Fruit fly (Drosophila melanogaster) whole organism, embryonic: ENCODE measurements around the gene BORCS5.

Source experiments
- Abd-B ChIP-seq: fragments of 200-800 bp; sonication (Bioruptor generic); optimal IDR thresholded peaks from 2 replicates; lab custom pipeline; 2018; ENCODE audit warnings: missing biosample characterization, mild to moderate bottlenecking, missing genetic modification characterization, moderate library complexity
- Adf1 ChIP-seq: fragments of 200-800 bp; sonication (Bioruptor generic); IDR thresholded peaks from 2 replicates; pipeline ENCODE4 v1.3.6; 2022; ENCODE audit warnings: missing biosample characterization, missing genetic modification characterization
- Antp ChIP-seq: fragments of 200-800 bp; sonication (Bioruptor generic); optimal IDR thresholded peaks from 3 replicates; lab custom pipeline; 2016; ENCODE audit warnings: missing biosample characterization, missing genetic modification characterization
- CG1233 ChIP-seq: fragments of 200-800 bp; sonication (Bioruptor generic); optimal IDR thresholded peaks from 4 replicates; lab custom pipeline; 2018; ENCODE audit warnings: missing biosample characterization, mild to moderate bottlenecking, missing genetic modification characterization
- CG12744 ChIP-seq: fragments of 200-800 bp; sonication (Bioruptor generic); optimal IDR thresholded peaks from 2 replicates; lab custom pipeline; 2016; ENCODE audit warnings: missing biosample characterization, missing genetic modification characterization
- CG13296 ChIP-seq: fragments of 200-800 bp; sonication (Bioruptor generic); optimal IDR thresholded peaks from 3 replicates; lab custom pipeline; 2018; ENCODE audit warnings: missing biosample characterization, mild to moderate bottlenecking, missing genetic modification characterization
- CG13624 ChIP-seq: fragments of 200-800 bp; sonication (Bioruptor generic); optimal IDR thresholded peaks from 2 replicates; lab custom pipeline; 2016; ENCODE audit warnings: missing biosample characterization, missing genetic modification characterization
- CG14014 ChIP-seq: fragments of 200-800 bp; sonication (Bioruptor generic); IDR thresholded peaks from 2 replicates; pipeline ENCODE4 v1.3.6; 2022; ENCODE audit warnings: missing biosample characterization, missing genetic modification characterization
- CG15073 ChIP-seq: fragments of 200-800 bp; sonication (Bioruptor generic); optimal IDR thresholded peaks from 2 replicates; lab custom pipeline; 2016; ENCODE audit warnings: missing biosample characterization, missing genetic modification characterization
- CG1529 ChIP-seq: fragments of 200-800 bp; sonication (Bioruptor generic); optimal IDR thresholded peaks from 3 replicates; lab custom pipeline; 2018; ENCODE audit warnings: missing biosample characterization, missing genetic modification characterization
- CG1602 ChIP-seq: fragments of 200-800 bp; sonication (Bioruptor generic); optimal IDR thresholded peaks from 3 replicates; lab custom pipeline; 2016; ENCODE audit warnings: missing biosample characterization, missing genetic modification characterization
- CG17359 ChIP-seq: fragments of 200-800 bp; sonication (Bioruptor generic); optimal IDR thresholded peaks from 3 replicates; lab custom pipeline; 2018; ENCODE audit warnings: missing biosample characterization, mild to moderate bottlenecking, missing genetic modification characterization, moderate library complexity
- CG17829 ChIP-seq: fragments of 200-800 bp; optimal IDR thresholded peaks from 2 replicates; lab custom pipeline; 2019; ENCODE audit warnings: missing biosample characterization, mild to moderate bottlenecking, missing genetic modification characterization, moderate library complexity
- CG18011 ChIP-seq: fragments of 200-800 bp; sonication (Bioruptor generic); optimal IDR thresholded peaks from 2 replicates; lab custom pipeline; 2017; ENCODE audit warnings: missing biosample characterization, missing genetic modification characterization, mild to moderate bottlenecking, moderate library complexity, missing genotype
- CG18599 ChIP-seq: fragments of 200-800 bp; sonication (Bioruptor generic); optimal IDR thresholded peaks from 3 replicates; lab custom pipeline; 2017; ENCODE audit warnings: missing biosample characterization, missing genetic modification characterization, mild to moderate bottlenecking, moderate library complexity, missing genetic modification reagents
- CG31388 ChIP-seq: fragments of 200-800 bp; sonication (Bioruptor generic); optimal IDR thresholded peaks from 2 replicates; lab custom pipeline; 2016; ENCODE audit warnings: missing biosample characterization, missing genetic modification characterization
- CG4617 ChIP-seq: fragments of 200-800 bp; sonication (Bioruptor generic); optimal IDR thresholded peaks from 3 replicates; lab custom pipeline; 2016; ENCODE audit warnings: missing biosample characterization, missing genetic modification characterization, borderline replicate concordance
- CG6272 ChIP-seq: fragments of 200-800 bp; sonication (Bioruptor generic); IDR thresholded peaks from 2 replicates; pipeline ENCODE4 v1.3.6; 2022; ENCODE audit warnings: missing biosample characterization, missing genetic modification characterization
- CG6654 ChIP-seq: fragments of 200-800 bp; sonication (Bioruptor generic); optimal IDR thresholded peaks from 2 replicates; lab custom pipeline; 2017; ENCODE audit warnings: missing biosample characterization, mild to moderate bottlenecking, missing genetic modification characterization
- CG6813 ChIP-seq: fragments of 200-800 bp; sonication (Bioruptor generic); optimal IDR thresholded peaks from 2 replicates; lab custom pipeline; 2017; ENCODE audit warnings: missing biosample characterization, missing genetic modification characterization, mild to moderate bottlenecking, moderate library complexity, missing genetic modification reagents
- CG6854 ChIP-seq: fragments of 200-800 bp; sonication (Bioruptor generic); optimal IDR thresholded peaks from 3 replicates; lab custom pipeline; 2017; ENCODE audit warnings: missing biosample characterization, mild to moderate bottlenecking, missing genetic modification characterization
- CG7357 ChIP-seq: fragments of 200-800 bp; sonication (Bioruptor generic); IDR thresholded peaks from 3 replicates; pipeline ENCODE4 v1.3.6; 2022; ENCODE audit warnings: missing biosample characterization, missing genetic modification characterization
- CG7556 ChIP-seq: fragments of 200-800 bp; sonication (Bioruptor generic); optimal IDR thresholded peaks from 2 replicates; lab custom pipeline; 2017; ENCODE audit warnings: missing biosample characterization, mild to moderate bottlenecking, missing genetic modification characterization
- CG9215 ChIP-seq: fragments of 200-800 bp; sonication (Bioruptor generic); IDR thresholded peaks from 2 replicates; pipeline ENCODE4 v1.3.6; 2022; ENCODE audit warnings: missing biosample characterization, missing genetic modification characterization
- CG9817 ChIP-seq: fragments of 200-800 bp; sonication (Bioruptor generic); optimal IDR thresholded peaks from 2 replicates; lab custom pipeline; 2018; ENCODE audit warnings: missing biosample characterization, mild to moderate bottlenecking, missing genetic modification characterization, moderate library complexity
- D19A ChIP-seq: fragments of 200-800 bp; optimal IDR thresholded peaks from 3 replicates; lab custom pipeline; 2019; ENCODE audit warnings: missing biosample characterization, mild to moderate bottlenecking, missing genetic modification characterization, moderate library complexity
- Deaf1 ChIP-seq: fragments of 200-800 bp; optimal IDR thresholded peaks from 3 replicates; lab custom pipeline; 2019; ENCODE audit warnings: missing biosample characterization, mild to moderate bottlenecking, missing genetic modification characterization, moderate library complexity
- Dip3 ChIP-seq: fragments of 200-800 bp; sonication (Bioruptor generic); optimal IDR thresholded peaks from 3 replicates; lab custom pipeline; 2016; ENCODE audit warnings: missing biosample characterization, missing genetic modification characterization
- Fer2 ChIP-seq: fragments of 200-800 bp; sonication (Bioruptor generic); optimal IDR thresholded peaks from 2 replicates; lab custom pipeline; 2018; ENCODE audit warnings: missing biosample characterization, mild to moderate bottlenecking, missing genetic modification characterization, moderate library complexity
- Hr3 ChIP-seq: fragments of 200-800 bp; sonication (Bioruptor generic); optimal IDR thresholded peaks from 3 replicates; lab custom pipeline; 2016; ENCODE audit warnings: missing biosample characterization, missing genetic modification characterization
- Kr ChIP-seq: fragments of 200-800 bp; sonication (Bioruptor generic); optimal IDR thresholded peaks from 2 replicates; lab custom pipeline; 2017; ENCODE audit warnings: missing biosample characterization, mild to moderate bottlenecking, missing genetic modification characterization
- Lpt ChIP-seq: fragments of >200 bp; optimal IDR thresholded peaks from 2 replicates; lab custom pipeline; 2018; ENCODE audit warnings: missing biosample characterization, missing genetic modification characterization
- Oaz ChIP-seq: fragments of 200-800 bp; sonication (Bioruptor generic); IDR thresholded peaks from 2 replicates; pipeline ENCODE4 v1.3.6; 2022; ENCODE audit warnings: missing biosample characterization, missing genetic modification characterization
- Optix ChIP-seq: fragments of 200-800 bp; sonication (Bioruptor generic); IDR thresholded peaks from 3 replicates; pipeline ENCODE4 v1.3.6; 2022; ENCODE audit warnings: missing biosample characterization, missing genetic modification characterization
- Rfx ChIP-seq: fragments of 200-800 bp; sonication (Bioruptor generic); IDR thresholded peaks from 2 replicates; pipeline ENCODE4 v1.3.6; 2022; ENCODE audit warnings: missing biosample characterization, missing genetic modification characterization
- Sin3A ChIP-seq: fragments of >200 bp; optimal IDR thresholded peaks from 2 replicates; lab custom pipeline; 2018
- Sry-β ChIP-seq: fragments of 200-800 bp; sonication (Bioruptor generic); optimal IDR thresholded peaks from 2 replicates; lab custom pipeline; 2018; ENCODE audit warnings: missing biosample characterization, mild to moderate bottlenecking, missing genetic modification characterization, moderate library complexity
- ci ChIP-seq: fragments of 200-800 bp; sonication (Bioruptor generic); IDR thresholded peaks from 3 replicates; pipeline ENCODE4 v1.3.6; 2022; ENCODE audit warnings: missing biosample characterization, missing genetic modification characterization
- croc ChIP-seq: fragments of 200-800 bp; sonication (Bioruptor generic); conservative IDR thresholded peaks from 3 replicates; pipeline ENCODE4 v1.3.6; 2022; ENCODE audit warnings: missing biosample characterization, missing genetic modification characterization
- danr ChIP-seq: fragments of 200-800 bp; sonication (Bioruptor generic); IDR thresholded peaks from 2 replicates; pipeline ENCODE4 v1.3.6; 2022; ENCODE audit warnings: missing biosample characterization, missing genetic modification characterization
- dati ChIP-seq: fragments of 200-800 bp; sonication (Bioruptor generic); IDR thresholded peaks from 2 replicates; pipeline ENCODE4 v1.3.6; 2022; ENCODE audit warnings: missing biosample characterization, missing genetic modification characterization
- fd102C ChIP-seq: fragments of 200-800 bp; sonication (Bioruptor generic); optimal IDR thresholded peaks from 2 replicates; lab custom pipeline; 2018; ENCODE audit warnings: missing biosample characterization, mild to moderate bottlenecking, missing genetic modification characterization, moderate library complexity
- hbn ChIP-seq: fragments of 200-800 bp; sonication (Bioruptor generic); IDR thresholded peaks from 2 replicates; pipeline ENCODE4 v1.3.6; 2022; ENCODE audit warnings: missing biosample characterization, missing genetic modification characterization; ENCODE audit not compliant: partially characterized antibody
- lab ChIP-seq: fragments of 200-800 bp; sonication (Bioruptor generic); optimal IDR thresholded peaks from 3 replicates; lab custom pipeline; 2017; ENCODE audit warnings: missing biosample characterization, missing genetic modification characterization, mild to moderate bottlenecking, moderate library complexity, missing genetic modification reagents
- luna ChIP-seq: fragments of 200-800 bp; sonication (Bioruptor generic); optimal IDR thresholded peaks from 2 replicates; lab custom pipeline; 2016; ENCODE audit warnings: missing biosample characterization, missing genetic modification characterization
- oc ChIP-seq: fragments of 200-800 bp; sonication (Bioruptor generic); optimal IDR thresholded peaks from 2 replicates; lab custom pipeline; 2018; ENCODE audit warnings: missing biosample characterization, mild to moderate bottlenecking, missing genetic modification characterization, moderate library complexity
- peb ChIP-seq: fragments of 200-800 bp; sonication (Bioruptor generic); IDR thresholded peaks from 2 replicates; pipeline ENCODE4 v1.3.6; 2022; ENCODE audit warnings: missing biosample characterization, missing genetic modification characterization
- tap ChIP-seq: fragments of 200-800 bp; optimal IDR thresholded peaks from 3 replicates; lab custom pipeline; 2019; ENCODE audit warnings: missing biosample characterization, mild to moderate bottlenecking, missing genetic modification characterization, moderate library complexity
- tx ChIP-seq: fragments of 200-800 bp; sonication (Bioruptor generic); optimal IDR thresholded peaks from 2 replicates; lab custom pipeline; 2016; ENCODE audit warnings: missing biosample characterization, missing genetic modification characterization
- zfh1 ChIP-seq: fragments of 200-800 bp; sonication (Bioruptor generic); IDR thresholded peaks from 3 replicates; pipeline ENCODE4 v1.3.6; 2022; ENCODE audit warnings: missing biosample characterization, missing genetic modification characterization

Gene BORCS5

DNA sequence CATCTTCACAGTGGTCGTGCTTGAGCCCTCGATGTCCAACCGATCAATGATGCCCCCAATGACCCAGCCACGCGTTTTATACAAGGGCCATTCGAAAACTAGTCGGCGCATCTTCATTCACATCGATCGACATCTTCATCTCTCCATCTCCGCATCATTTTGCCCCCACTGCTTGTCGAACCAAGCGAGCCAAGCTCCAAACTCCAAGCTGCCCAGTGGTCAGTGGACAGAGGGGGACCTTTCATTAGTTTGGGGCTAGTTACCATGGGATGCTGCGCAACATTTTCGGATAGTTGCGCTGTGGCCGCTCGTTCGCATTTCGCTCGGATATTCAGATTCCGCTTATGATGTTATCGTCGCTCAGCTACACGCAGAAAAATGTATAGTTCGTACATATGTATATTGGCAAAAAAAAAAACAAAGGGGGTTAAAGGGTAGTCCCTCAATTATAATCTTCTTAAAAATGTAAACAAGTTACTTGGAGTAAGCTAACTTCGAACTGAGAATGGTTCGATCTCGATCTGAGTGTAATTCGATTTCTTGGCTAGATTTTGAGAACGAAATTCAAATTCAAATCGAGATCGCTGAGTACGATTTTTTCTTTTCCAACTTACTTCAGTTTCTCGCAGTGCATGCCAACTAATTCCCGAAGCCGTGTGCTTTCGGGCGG, 26.4 kb downstream of the BORCS5 start, which contains the start of gene CG15740 (continued):
- TF ChIP-seq Optix (GFP tag; lab: Robert Waterston, UW) (peak; percentile 54; the same call in 1 of the 3 replicates), CG6654 (GFP tag; lab: Kevin White, UChicago) (no peak), peb (GFP tag; lab: Robert Waterston, UW) (no peak), CG7357 (GFP tag; lab: Robert Waterston, UW) (0 out of 3 replicates have a peak, but pooled peaks have one; percentile 25), ci (GFP tag; lab: Robert Waterston, UW) (peak; percentile 62; the same call in 1 of the 3 replicates), CG1602 (no peak), dati (GFP tag; lab: Robert Waterston, UW) (no peak; the same call in 1 of the 2 replicates), tap (tag; lab: Kevin White, UChicago) (no peak), Adf1 (GFP tag; lab: Robert Waterston, UW) (no peak), CG9215 (GFP tag; lab: Robert Waterston, UW) (no peak), CG4617 (GFP tag; lab: Kevin White, UChicago) (no peak), D19A (tag; lab: Kevin White, UChicago) (no peak), CG9817 (tag; lab: Kevin White, UChicago) (no peak), CG31388 (GFP tag; lab: Kevin White, UChicago) (no peak), CG1233 (GFP tag; lab: Kevin White, UChicago) (no peak), CG17359 (tag; lab: Kevin White, UChicago) (peak; percentile 42), danr (GFP tag; lab: Robert Waterston, UW) (peak; percentile 53; the same call in 1 of the 2 replicates), CG6813 (no peak), Deaf1 (no peak), tx (GFP tag; lab: Kevin White, UChicago) (no peak), CG14014 (GFP tag; lab: Robert Waterston, UW) (peak; percentile 25; the same call in 1 of the 2 replicates), hbn (GFP tag; lab: Robert Waterston, UW) (no peak), fd102C (GFP tag; lab: Kevin White, UChicago) (no peak), CG18599 (GFP tag; lab: Kevin White, UChicago) (peak; percentile 19), CG18011 (GFP tag; lab: Kevin White, UChicago) (no peak), Kr (GFP tag; lab: Kevin White, UChicago) (no peak), CG6854 (GFP tag; lab: Kevin White, UChicago) (no peak), Rfx (GFP tag; lab: Robert Waterston, UW) (peak; percentile 48; the same call in 1 of the 2 replicates), CG17829 (tag; lab: Kevin White, UChicago) (no peak), CG7556 (GFP tag; lab: Kevin White, UChicago) (peak; percentile 47), Abd-B (GFP tag; lab: Kevin White, UChicago) (no peak), Antp (GFP tag; lab: Kevin White, UChicago) (peak; percentile 40), Dip3 (GFP tag; lab: Kevin White, UChicago) (no peak), croc (no peak), Lpt (no peak), CG15073 (GFP tag; lab: Kevin White, UChicago) (no peak), CG13624 (GFP tag; lab: Kevin White, UChicago) (peak; percentile 26), CG12744 (GFP tag; lab: Kevin White, UChicago) (no peak), oc (tag; lab: Kevin White, UChicago) (no peak), Sin3A (no peak), Fer2 (tag; lab: Kevin White, UChicago) (no peak), Sry-β (GFP tag; lab: Kevin White, UChicago) (no peak), Oaz (GFP tag; lab: Robert Waterston, UW) (0 out of 2 replicates have a peak, but pooled peaks have one; percentile 29), luna (no peak), lab (peak; percentile 12), Hr3 (GFP tag; lab: Kevin White, UChicago) (peak; percentile 13), CG6272 (GFP tag; lab: Robert Waterston, UW) (no peak), zfh1 (GFP tag; lab: Robert Waterston, UW) (peak; percentile 43; the same call in 1 of the 3 replicates), CG1529 (GFP tag; lab: Kevin White, UChicago) (no peak), CG13296 (GFP tag; lab: Kevin White, UChicago) (peak; percentile 17)
